Fruit fly (Drosophila melanogaster): ENCODE measurements around the gene Hsp26.

The Hsp26 gene

dm6 chr3L:9426656-9427294 is 49.5 kb upstream of the Hsp26 start, which contains the start of the genes Atat and Shc:
Gene Atat (minus strand): TSS chr3L:9426758.
Gene Shc (plus strand): TSS chr3L:9427010.
- TF ChIP-seq wdn (GFP tag; IDR thresholded peaks at IDR 0.05) (peak; percentile 99), B-H2 (GFP tag; optimal IDR thresholded peaks at IDR 0.05) (peak; percentile 99), sens (GFP tag) (peak; percentile 100), CG32532 (GFP tag; IDR thresholded peaks at IDR 0.05) (peak; percentile 100), lola (GFP tag; optimal IDR thresholded peaks at IDR 0.05) (peak in 1 of 3 experiments; percentile 98), CG8089 (GFP tag; optimal IDR thresholded peaks at IDR 0.05) (peak; percentile 99), CG10147 (GFP tag; optimal IDR thresholded peaks at IDR 0.05) (peak; percentile 99), Scr (GFP tag; IDR thresholded peaks at IDR 0.05; ENCODE audit: partially characterized antibody) (peak; percentile 93), pnt (GFP tag; optimal IDR thresholded peaks at IDR 0.05) (peak; percentile 100), CG34376 (GFP tag; optimal IDR thresholded peaks at IDR 0.05) (peak; percentile 99), HmgZ (tag; optimal IDR thresholded peaks at IDR 0.05) (peak; percentile 100), CG18011 (GFP tag; optimal IDR thresholded peaks at IDR 0.05) (peak; percentile 93), CG7271 (tag; optimal IDR thresholded peaks at IDR 0.05) (peak; percentile 96), emc (GFP tag; optimal IDR thresholded peaks at IDR 0.05) (peak; percentile 99), BtbVII (GFP tag; optimal IDR thresholded peaks at IDR 0.05) (peak; percentile 95), Opbp (GFP tag; IDR thresholded peaks at IDR 0.05; ENCODE audit: partially characterized antibody) (peak; percentile 89), Sin3A (optimal IDR thresholded peaks at IDR 0.05) (peak; percentile 100), YL-1 (GFP tag; optimal IDR thresholded peaks at IDR 0.05) (peak; percentile 98), Lim3 (GFP tag; IDR thresholded peaks at IDR 0.05) (peak; percentile 99), CG4730 (GFP tag; IDR thresholded peaks at IDR 0.05) (peak; percentile 99), nerfin-2 (GFP tag; IDR thresholded peaks at IDR 0.05; ENCODE audit: partially characterized antibody) (peak; percentile 77), tup (GFP tag; optimal IDR thresholded peaks at IDR 0.05) (peak; percentile 99), ara (GFP tag; IDR thresholded peaks at IDR 0.05) (peak; percentile 99), CG8359 (GFP tag; optimal IDR thresholded peaks at IDR 0.05; ENCODE audit: borderline replicate concordance) (peak; percentile 90), hth (optimal IDR thresholded peaks at IDR 0.05) (no peak), Mes4 (GFP tag; optimal IDR thresholded peaks at IDR 0.05) (peak; percentile 99), zf30C (GFP tag; optimal IDR thresholded peaks at IDR 0.05) (peak; percentile 37), CG12659 (GFP tag; optimal IDR thresholded peaks at IDR 0.05) (peak; percentile 99), CG2889 (GFP tag; IDR thresholded peaks at IDR 0.05) (peak; percentile 100), zen2 (GFP tag; IDR thresholded peaks at IDR 0.05; ENCODE audit: partially characterized antibody) (peak; percentile 77; the same call in 2 of the 3 replicates), tin (GFP tag; optimal IDR thresholded peaks at IDR 0.05) (peak; percentile 100), CG1024 (GFP tag; IDR thresholded peaks at IDR 0.05) (peak; percentile 96), CG2199 (GFP tag; IDR thresholded peaks at IDR 0.05) (peak; percentile 99), chif (GFP tag; optimal IDR thresholded peaks at IDR 0.05) (peak; percentile 99 to 100), CG9797 (GFP tag; optimal IDR thresholded peaks at IDR 0.05) (peak; percentile 100), ato (GFP tag; IDR thresholded peaks at IDR 0.05; ENCODE audit: partially characterized antibody) (peak; percentile 59; the same call in 1 of the 2 replicates), repo (GFP tag; optimal IDR thresholded peaks at IDR 0.05) (peak; percentile 99), twi (tag; optimal IDR thresholded peaks at IDR 0.05) (peak; percentile 96), Drgx (GFP tag; IDR thresholded peaks at IDR 0.05) (peak; percentile 97), CG30403 (GFP tag; optimal IDR thresholded peaks at IDR 0.05) (peak; percentile 100), CG9437 (GFP tag; optimal IDR thresholded peaks at IDR 0.05) (peak; percentile 77), CG9932 (GFP tag; IDR thresholded peaks at IDR 0.05) (peak; percentile 100), CG5245 (GFP tag; optimal IDR thresholded peaks at IDR 0.05) (peak; percentile 99), shn (GFP tag; optimal IDR thresholded peaks at IDR 0.05) (peak; percentile 100), jumu (GFP tag; optimal IDR thresholded peaks at IDR 0.05) (peak; percentile 100), lbe (GFP tag; optimal IDR thresholded peaks at IDR 0.05) (peak; percentile 97), tna (GFP tag; IDR thresholded peaks at IDR 0.05; ENCODE audit: partially characterized antibody) (peak; percentile 80; the same call in 1 of the 2 replicates), cato (GFP tag; optimal IDR thresholded peaks at IDR 0.05; ENCODE audit: borderline replicate concordance) (peak; percentile 99), mld (GFP tag; IDR thresholded peaks at IDR 0.05; ENCODE audit: partially characterized antibody) (0 out of 3 replicates have a peak, but pooled peaks have one; percentile 33)
